Fruit fly (Drosophila melanogaster) whole organism, embryonic: ENCODE measurements around the gene inaF-B.

Source experiments
- Adf1 ChIP-seq: fragments of 200-800 bp; sonication (Bioruptor generic); IDR thresholded peaks from 2 replicates; pipeline ENCODE4 v1.3.6; 2022; ENCODE audit warnings: missing biosample characterization, missing genetic modification characterization
- Bgb ChIP-seq: fragments of 200-800 bp; sonication (Bioruptor generic); IDR thresholded peaks from 2 replicates; pipeline ENCODE4 v1.3.6; 2022; ENCODE audit warnings: missing biosample characterization, missing genetic modification characterization; ENCODE audit not compliant: partially characterized antibody
- BtbVII ChIP-seq: fragments of 200-800 bp; sonication (Bioruptor generic); optimal IDR thresholded peaks from 3 replicates; lab custom pipeline; 2017; ENCODE audit warnings: missing biosample characterization, mild to moderate bottlenecking, missing genetic modification characterization
- CG10366 ChIP-seq: fragments of 200-800 bp; sonication (Bioruptor generic); IDR thresholded peaks from 2 replicates; pipeline ENCODE4 v1.3.6; 2022; ENCODE audit warnings: missing biosample characterization, missing genetic modification characterization
- CG10543 ChIP-seq: fragments of 200-800 bp; sonication (Bioruptor generic); optimal IDR thresholded peaks from 3 replicates; lab custom pipeline; 2017; ENCODE audit warnings: missing biosample characterization, mild to moderate bottlenecking, missing genetic modification characterization, moderate library complexity
- CG11723 ChIP-seq: fragments of 200-800 bp; sonication (Bioruptor generic); optimal IDR thresholded peaks from 2 replicates; lab custom pipeline; 2017; ENCODE audit warnings: missing biosample characterization, mild to moderate bottlenecking, missing genetic modification characterization
- CG12769 ChIP-seq: fragments of 200-800 bp; sonication (Bioruptor generic); optimal IDR thresholded peaks from 2 replicates; lab custom pipeline; 2019; ENCODE audit warnings: missing biosample characterization, mild to moderate bottlenecking, missing genetic modification characterization, moderate library complexity
- CG13296 ChIP-seq: fragments of 200-800 bp; sonication (Bioruptor generic); optimal IDR thresholded peaks from 3 replicates; lab custom pipeline; 2018; ENCODE audit warnings: missing biosample characterization, mild to moderate bottlenecking, missing genetic modification characterization
- CG14710 ChIP-seq: fragments of 200-800 bp; sonication (Bioruptor generic); optimal IDR thresholded peaks from 3 replicates; lab custom pipeline; 2019; ENCODE audit warnings: missing biosample characterization, mild to moderate bottlenecking, missing genetic modification characterization, moderate library complexity
- CG16863 ChIP-seq: fragments of 200-800 bp; sonication (Bioruptor generic); optimal IDR thresholded peaks from 3 replicates; lab custom pipeline; 2016; ENCODE audit warnings: missing biosample characterization, missing genetic modification characterization
- CG2120 ChIP-seq: fragments of 200-800 bp; sonication (Bioruptor generic); optimal IDR thresholded peaks from 3 replicates; lab custom pipeline; 2016; ENCODE audit warnings: missing biosample characterization, missing genetic modification characterization
- CG34376 ChIP-seq: fragments of 200-800 bp; sonication (Bioruptor generic); optimal IDR thresholded peaks from 2 replicates; lab custom pipeline; 2018; ENCODE audit warnings: missing biosample characterization, mild to moderate bottlenecking, missing genetic modification characterization
- CG4360 ChIP-seq: fragments of 200-800 bp; sonication (Bioruptor generic); IDR thresholded peaks from 2 replicates; pipeline ENCODE4 v1.3.6; 2022; ENCODE audit warnings: missing biosample characterization, missing genetic modification characterization
- CG5953 ChIP-seq: fragments of 200-800 bp; sonication (Bioruptor generic); IDR thresholded peaks from 2 replicates; pipeline ENCODE4 v1.3.6; 2022; ENCODE audit warnings: missing biosample characterization, missing genetic modification characterization
- CG9932 ChIP-seq: fragments of 200-800 bp; sonication (Bioruptor generic); IDR thresholded peaks from 2 replicates; pipeline ENCODE4 v1.3.6; 2022; ENCODE audit warnings: missing biosample characterization, missing genetic modification characterization
- CoRest ChIP-seq: fragments of 200-800 bp; sonication (Bioruptor generic); optimal IDR thresholded peaks from 3 replicates; lab custom pipeline; 2018; ENCODE audit warnings: missing biosample characterization, mild to moderate bottlenecking, missing genetic modification characterization, moderate library complexity
- Drgx ChIP-seq: fragments of 200-800 bp; sonication (Bioruptor generic); IDR thresholded peaks from 2 replicates; pipeline ENCODE4 v1.3.6; 2022; ENCODE audit warnings: missing biosample characterization, missing genetic modification characterization
- Fer1 ChIP-seq: fragments of 200-800 bp; sonication (Bioruptor generic); optimal IDR thresholded peaks from 2 replicates; lab custom pipeline; 2017; ENCODE audit warnings: missing biosample characterization, mild to moderate bottlenecking, missing genetic modification characterization
- GATAe ChIP-seq: fragments of 200-800 bp; sonication (Bioruptor generic); conservative IDR thresholded peaks from 2 replicates; pipeline ENCODE4 v1.3.6; 2022; ENCODE audit warnings: missing biosample characterization, missing genetic modification characterization
- HmgZ ChIP-seq: fragments of 200-800 bp; sonication (Bioruptor generic); optimal IDR thresholded peaks from 2 replicates; lab custom pipeline; 2018; ENCODE audit warnings: missing biosample characterization, mild to moderate bottlenecking, missing genetic modification characterization
- Hmr ChIP-seq: fragments of 200-800 bp; sonication (Bioruptor generic); optimal IDR thresholded peaks from 3 replicates; lab custom pipeline; 2017; ENCODE audit warnings: mild to moderate bottlenecking, missing biosample characterization, missing genetic modification reagents, missing genetic modification characterization
- Jarid2 ChIP-seq: fragments of 200-800 bp; sonication (Bioruptor generic); optimal IDR thresholded peaks from 3 replicates; lab custom pipeline; 2017; ENCODE audit warnings: mild to moderate bottlenecking, missing biosample characterization, missing genetic modification reagents, missing genetic modification characterization
- Med ChIP-seq: fragments of 200-800 bp; sonication (Bioruptor generic); peaks from one replicate; lab custom pipeline; 2016; ENCODE audit warnings: missing biosample characterization, missing genetic modification characterization, mild to moderate bottlenecking, inconsistent platforms, moderate library complexity
- NK7.1 ChIP-seq: fragments of 200-800 bp; sonication (Bioruptor generic); optimal IDR thresholded peaks from 3 replicates; lab custom pipeline; 2016; ENCODE audit warnings: missing biosample characterization, missing genetic modification characterization
- Oli ChIP-seq: fragments of 200-800 bp; sonication (Bioruptor generic); optimal IDR thresholded peaks from 2 replicates; lab custom pipeline; 2018; ENCODE audit warnings: missing biosample characterization, mild to moderate bottlenecking, missing genetic modification characterization, moderate library complexity
- ab ChIP-seq: fragments of 200-800 bp; sonication (Bioruptor generic); optimal IDR thresholded peaks from 2 replicates; lab custom pipeline; 2016; ENCODE audit warnings: missing biosample characterization, missing genetic modification characterization
- abd-A ChIP-seq: fragments of 200-800 bp; sonication (Bioruptor generic); optimal IDR thresholded peaks from 3 replicates; lab custom pipeline; 2019; ENCODE audit warnings: missing biosample characterization, mild to moderate bottlenecking, missing genetic modification characterization, moderate library complexity
- ato ChIP-seq: fragments of 200-800 bp; sonication (Bioruptor generic); IDR thresholded peaks from 2 replicates; pipeline ENCODE4 v1.3.6; 2022; ENCODE audit warnings: missing biosample characterization, missing genetic modification characterization; ENCODE audit not compliant: partially characterized antibody
- bab2 ChIP-seq: fragments of 200-800 bp; sonication (Bioruptor generic); optimal IDR thresholded peaks from 2 replicates; lab custom pipeline; 2016; ENCODE audit warnings: missing biosample characterization, missing genetic modification characterization
- caup ChIP-seq: fragments of 200-800 bp; sonication (Bioruptor generic); optimal IDR thresholded peaks from 3 replicates; lab custom pipeline; 2017; ENCODE audit warnings: missing biosample characterization, mild to moderate bottlenecking, missing genetic modification characterization, moderate library complexity; ENCODE audit not compliant: severe bottlenecking
- ci ChIP-seq: fragments of 200-800 bp; sonication (Bioruptor generic); IDR thresholded peaks from 3 replicates; pipeline ENCODE4 v1.3.6; 2022; ENCODE audit warnings: missing biosample characterization, missing genetic modification characterization
- crol ChIP-seq: fragments of 200-800 bp; sonication (Bioruptor generic); IDR thresholded peaks from 2 replicates; pipeline ENCODE4 v1.3.6; 2022; ENCODE audit warnings: missing biosample characterization, missing genetic modification characterization
- dmrt11E ChIP-seq: fragments of 200-800 bp; sonication (Bioruptor generic); optimal IDR thresholded peaks from 3 replicates; lab custom pipeline; 2018; ENCODE audit warnings: missing biosample characterization, mild to moderate bottlenecking, missing genetic modification characterization, moderate library complexity
- exex ChIP-seq: fragments of 200-800 bp; sonication (Bioruptor generic); optimal IDR thresholded peaks from 4 replicates; lab custom pipeline; 2018; ENCODE audit warnings: missing biosample characterization, mild to moderate bottlenecking, missing genetic modification characterization, moderate library complexity
- fd102C ChIP-seq: fragments of 200-800 bp; sonication (Bioruptor generic); optimal IDR thresholded peaks from 2 replicates; lab custom pipeline; 2018; ENCODE audit warnings: missing biosample characterization, mild to moderate bottlenecking, missing genetic modification characterization, moderate library complexity
- ftz-f1 ChIP-seq: fragments of 200-800 bp; sonication (Bioruptor generic); optimal IDR thresholded peaks from 2 replicates; lab custom pipeline; 2016; ENCODE audit warnings: missing biosample characterization, missing genetic modification characterization
- insv ChIP-seq, 2 experiments: fragments of 200-800 bp; sonication (Bioruptor generic); optimal IDR thresholded peaks; 3 replicates each; lab custom pipeline; 2016 to 2018; ENCODE audit warnings: missing biosample characterization in 2 of 2, missing genetic modification characterization in 2 of 2
- jigr1 ChIP-seq: fragments of 200-800 bp; sonication (Bioruptor generic); IDR thresholded peaks from 3 replicates; pipeline ENCODE4 v1.3.6; 2022; ENCODE audit warnings: missing biosample characterization, missing genetic modification characterization
- lab ChIP-seq: fragments of 200-800 bp; sonication (Bioruptor generic); optimal IDR thresholded peaks from 3 replicates; lab custom pipeline; 2017; ENCODE audit warnings: missing biosample characterization, missing genetic modification characterization, mild to moderate bottlenecking, moderate library complexity, missing genetic modification reagents
- mirr ChIP-seq: fragments of 200-800 bp; sonication (Bioruptor generic); optimal IDR thresholded peaks from 3 replicates; lab custom pipeline; 2018; ENCODE audit warnings: missing biosample characterization, mild to moderate bottlenecking, missing genetic modification characterization
- nom ChIP-seq: fragments of 200-800 bp; sonication (Bioruptor generic); optimal IDR thresholded peaks from 2 replicates; lab custom pipeline; 2017; ENCODE audit warnings: missing biosample characterization, missing genetic modification characterization, mild to moderate bottlenecking, moderate library complexity, missing genetic modification reagents
- oc ChIP-seq: fragments of 200-800 bp; sonication (Bioruptor generic); optimal IDR thresholded peaks from 2 replicates; lab custom pipeline; 2018; ENCODE audit warnings: missing biosample characterization, mild to moderate bottlenecking, missing genetic modification characterization, moderate library complexity
- otp ChIP-seq: fragments of 200-800 bp; sonication (Bioruptor generic); IDR thresholded peaks from 3 replicates; pipeline ENCODE4, ENCODE4 v1.3.6; 2022; ENCODE audit warnings: missing biosample characterization, missing genetic modification characterization
- pan ChIP-seq, 4 experiments: fragments of >200 bp in 3 of 4; fragments of 200-800 bp in 1 of 4; sonication (Bioruptor generic) in 1 of 4; optimal IDR thresholded peaks in 3 of 4; IDR thresholded peaks in 1 of 4; 2 replicates each; pipeline versions ENCODE4 v1.3.6 to Lab custom; 2017 to 2022; ENCODE audit warnings: missing biosample characterization in 2 of 4, missing genetic modification characterization in 2 of 4, mixed read lengths in 1 of 4
- pb ChIP-seq: fragments of 200-800 bp; sonication (Bioruptor generic); optimal IDR thresholded peaks from 3 replicates; lab custom pipeline; 2016; ENCODE audit warnings: missing biosample characterization, missing genetic modification characterization
- pita ChIP-seq: fragments of 200-800 bp; sonication (Bioruptor generic); optimal IDR thresholded peaks from 2 replicates; lab custom pipeline; 2017; ENCODE audit warnings: missing biosample characterization, mild to moderate bottlenecking, missing genetic modification characterization
- salm ChIP-seq: fragments of 200-800 bp; sonication (Bioruptor generic); optimal IDR thresholded peaks from 2 replicates; lab custom pipeline; 2018; ENCODE audit warnings: missing biosample characterization, mild to moderate bottlenecking, missing genetic modification characterization
- sens ChIP-seq: fragments of 200-800 bp; sonication (Bioruptor generic); peaks from one replicate; lab custom pipeline; 2016; ENCODE audit warnings: missing biosample characterization, missing genetic modification characterization
- sug ChIP-seq: fragments of 200-800 bp; optimal IDR thresholded peaks from 2 replicates; lab custom pipeline; 2019; ENCODE audit warnings: missing biosample characterization, mild to moderate bottlenecking, missing genetic modification characterization, moderate library complexity
- vfl ChIP-seq: fragments of 200-800 bp; sonication (Bioruptor generic); optimal IDR thresholded peaks from 2 replicates; lab custom pipeline; 2016; ENCODE audit warnings: missing biosample characterization, missing genetic modification characterization

inaF-B gene

DNA sequence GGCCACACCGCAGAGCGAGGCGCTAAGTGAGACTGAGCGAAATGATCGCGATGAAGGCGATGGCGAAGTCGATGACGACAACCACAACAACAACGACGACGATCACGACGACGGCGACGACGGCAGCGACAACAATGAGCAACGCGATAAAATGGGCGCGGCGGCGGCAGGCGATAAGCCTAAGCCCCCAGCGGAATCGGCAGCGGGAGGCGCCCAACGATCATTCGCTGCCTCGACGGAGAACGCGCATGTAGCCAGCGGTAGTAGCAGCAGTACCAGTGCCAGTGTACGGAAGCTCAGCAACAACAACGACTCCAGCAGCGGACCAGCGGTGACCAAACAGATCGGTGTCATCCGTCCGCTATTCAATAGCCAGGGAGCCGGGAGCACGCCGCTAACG, 49.1 kb downstream of the inaF-B start:
- TF ChIP-seq dmrt11E (tag; lab: Kevin White, UChicago) (no peak), CG10543 (peak; percentile 71), CG14710 (tag; lab: Kevin White, UChicago) (no peak), pan (optimal IDR thresholded peaks at IDR 0.05; lab: Kevin White, UChicago) (no peak), pan (GFP tag; optimal IDR thresholded peaks at IDR 0.05 in 1 of 2, IDR thresholded peaks at IDR 0.05 in 1 of 2) (no peak), CG10366 (no peak), CG16863 (no peak), CG2120 (no peak), CG5953 (GFP tag; lab: Robert Waterston, UW) (no peak), jigr1 (GFP tag; lab: Robert Waterston, UW) (no peak), ato (GFP tag; lab: Robert Waterston, UW) (no peak), salm (tag; lab: Kevin White, UChicago) (no peak), insv (GFP tag; optimal IDR thresholded peaks at IDR 0.05; lab: Kevin White, UChicago) (no peak), GATAe (GFP tag; lab: Robert Waterston, UW) (peak; percentile 54), BtbVII (GFP tag; lab: Kevin White, UChicago) (peak; percentile 4), CG4360 (GFP tag; lab: Robert Waterston, UW) (peak; percentile 51; the same call in 1 of the 2 replicates), Oli (tag; lab: Kevin White, UChicago) (no peak), Adf1 (GFP tag; lab: Robert Waterston, UW) (peak; percentile 89), exex (peak; percentile 31), oc (tag; lab: Kevin White, UChicago) (peak; percentile 35), Jarid2 (GFP tag; lab: Kevin White, UChicago) (peak; percentile 17), pb (peak; percentile 22), CoRest (tag; lab: Kevin White, UChicago) (no peak), Med (GFP tag; lab: Kevin White, UChicago) (peak; percentile 61), CG12769 (tag; lab: Kevin White, UChicago) (peak; percentile 12), sug (tag; lab: Kevin White, UChicago) (peak; percentile 96), Fer1 (GFP tag; lab: Kevin White, UChicago) (peak; percentile 24), ftz-f1 (GFP tag; lab: Kevin White, UChicago) (peak; percentile 28), fd102C (GFP tag; lab: Kevin White, UChicago) (no peak), lab (GFP tag; lab: Kevin White, UChicago) (peak; percentile 59), sens (GFP tag; lab: Kevin White, UChicago) (peak; percentile 18), Bgb (GFP tag; lab: Robert Waterston, UW) (0 out of 2 replicates have a peak, but pooled peaks have one; percentile 11), vfl (no peak), NK7.1 (GFP tag; lab: Kevin White, UChicago) (no peak), crol (GFP tag; lab: Robert Waterston, UW) (peak; percentile 73), abd-A (tag; lab: Kevin White, UChicago) (no peak), Hmr (GFP tag; lab: Kevin White, UChicago) (peak; percentile 19), CG9932 (GFP tag; lab: Robert Waterston, UW) (0 out of 2 replicates have a peak, but pooled peaks have one; percentile 17), nom (GFP tag; lab: Kevin White, UChicago) (peak; percentile 35), bab2 (no peak), CG13296 (GFP tag; lab: Kevin White, UChicago) (no peak), ab (GFP tag; lab: Kevin White, UChicago) (no peak), CG34376 (GFP tag; lab: Kevin White, UChicago) (peak; percentile 72), mirr (GFP tag; lab: Kevin White, UChicago) (peak; percentile 39), ci (GFP tag; lab: Robert Waterston, UW) (0 out of 3 replicates have a peak, but pooled peaks have one; percentile 30), HmgZ (tag; lab: Kevin White, UChicago) (peak; percentile 26), caup (peak; percentile 6), pita (GFP tag; lab: Kevin White, UChicago) (no peak), CG11723 (GFP tag; lab: Kevin White, UChicago) (no peak), Drgx (GFP tag; lab: Robert Waterston, UW) (peak; percentile 35; the same call in 1 of the 2 replicates), otp (no peak)
